Fruit fly (Drosophila melanogaster) whole organism, embryonic: Measurements from ENCODE around the gene CG4658.

Experiments
- Atf3 ChIP-seq: fragments of 200-800 bp; sonication (Bioruptor generic); optimal IDR thresholded peaks from 3 replicates; lab custom pipeline; 2016; ENCODE audit warnings: missing biosample characterization, missing genetic modification characterization
- CG10147 ChIP-seq: fragments of 200-800 bp; sonication (Bioruptor generic); optimal IDR thresholded peaks from 2 replicates; lab custom pipeline; 2019; ENCODE audit warnings: missing biosample characterization, mild to moderate bottlenecking, missing genetic modification characterization, moderate library complexity
- CG10209 ChIP-seq: fragments of 200-800 bp; sonication (Bioruptor generic); optimal IDR thresholded peaks from 3 replicates; lab custom pipeline; 2017; ENCODE audit warnings: missing biosample characterization, mild to moderate bottlenecking, missing genetic modification characterization, missing genetic modification reagents
- CG11093 ChIP-seq: fragments of 200-800 bp; sonication (Bioruptor generic); IDR thresholded peaks from 3 replicates; pipeline ENCODE4 v1.3.6; 2022; ENCODE audit warnings: missing biosample characterization, missing genetic modification characterization
- CG11695 ChIP-seq: fragments of 200-800 bp; sonication (Bioruptor generic); IDR thresholded peaks from 3 replicates; pipeline ENCODE4 v1.3.6; 2022; ENCODE audit warnings: missing biosample characterization, missing genetic modification characterization
- CG13424 ChIP-seq: fragments of 200-800 bp; sonication (Bioruptor generic); optimal IDR thresholded peaks from 2 replicates; lab custom pipeline; 2019; ENCODE audit warnings: missing biosample characterization, mild to moderate bottlenecking, missing genetic modification characterization, moderate library complexity
- CG15011 ChIP-seq: fragments of 200-800 bp; sonication (Bioruptor generic); optimal IDR thresholded peaks from 3 replicates; lab custom pipeline; 2018; ENCODE audit warnings: missing biosample characterization, mild to moderate bottlenecking, missing genetic modification characterization
- CG16779 ChIP-seq: fragments of 200-800 bp; sonication (Bioruptor generic); IDR thresholded peaks from 2 replicates; pipeline ENCODE4 v1.3.6; 2022; ENCODE audit warnings: missing biosample characterization, missing genetic modification characterization
- CG17328 ChIP-seq: fragments of 200-800 bp; sonication (Bioruptor generic); IDR thresholded peaks from 2 replicates; pipeline ENCODE4 v1.3.6; 2022; ENCODE audit warnings: missing biosample characterization, missing genetic modification characterization
- CG18262 ChIP-seq: fragments of 200-800 bp; optimal IDR thresholded peaks from 3 replicates; lab custom pipeline; 2019; ENCODE audit warnings: missing biosample characterization, mild to moderate bottlenecking, missing genetic modification characterization, moderate library complexity
- CG18599 ChIP-seq: fragments of 200-800 bp; sonication (Bioruptor generic); optimal IDR thresholded peaks from 3 replicates; lab custom pipeline; 2017; ENCODE audit warnings: missing biosample characterization, missing genetic modification characterization, mild to moderate bottlenecking, moderate library complexity, missing genetic modification reagents
- CG31388 ChIP-seq: fragments of 200-800 bp; sonication (Bioruptor generic); optimal IDR thresholded peaks from 2 replicates; lab custom pipeline; 2016; ENCODE audit warnings: missing biosample characterization, missing genetic modification characterization
- CG4360 ChIP-seq: fragments of 200-800 bp; sonication (Bioruptor generic); IDR thresholded peaks from 2 replicates; pipeline ENCODE4 v1.3.6; 2022; ENCODE audit warnings: missing biosample characterization, missing genetic modification characterization
- CG4404 ChIP-seq: fragments of 200-800 bp; sonication (Bioruptor generic); IDR thresholded peaks from 2 replicates; pipeline ENCODE4 v1.3.6; 2022; ENCODE audit warnings: missing biosample characterization, missing genetic modification characterization
- CG8478 ChIP-seq: fragments of >200 bp; optimal IDR thresholded peaks from 2 replicates; lab custom pipeline; 2018
- CG8944 ChIP-seq: fragments of 200-800 bp; sonication (Bioruptor generic); optimal IDR thresholded peaks from 3 replicates; lab custom pipeline; 2016; ENCODE audit warnings: missing biosample characterization, missing genetic modification characterization
- D19B ChIP-seq: fragments of 200-800 bp; sonication (Bioruptor generic); optimal IDR thresholded peaks from 2 replicates; lab custom pipeline; 2017; ENCODE audit warnings: missing biosample characterization, mild to moderate bottlenecking, missing genetic modification characterization
- Dbx ChIP-seq: fragments of 200-800 bp; sonication (Bioruptor generic); IDR thresholded peaks from 3 replicates; pipeline ENCODE4 v1.3.6; 2022; ENCODE audit warnings: missing biosample characterization, missing genetic modification characterization
- Fer1 ChIP-seq: fragments of 200-800 bp; sonication (Bioruptor generic); optimal IDR thresholded peaks from 2 replicates; lab custom pipeline; 2017; ENCODE audit warnings: missing biosample characterization, mild to moderate bottlenecking, missing genetic modification characterization
- HHEX ChIP-seq: fragments of 200-800 bp; sonication (Bioruptor generic); optimal IDR thresholded peaks from 3 replicates; lab custom pipeline; 2017; ENCODE audit warnings: missing biosample characterization, mild to moderate bottlenecking, missing genetic modification characterization, missing genetic modification reagents
- Nf-YA ChIP-seq: fragments of 200-800 bp; sonication (Bioruptor generic); IDR thresholded peaks from 2 replicates; pipeline ENCODE4 v1.3.6; 2022; ENCODE audit warnings: missing biosample characterization, missing genetic modification characterization
- Oaz ChIP-seq: fragments of 200-800 bp; sonication (Bioruptor generic); IDR thresholded peaks from 2 replicates; pipeline ENCODE4 v1.3.6; 2022; ENCODE audit warnings: missing biosample characterization, missing genetic modification characterization
- Rfx ChIP-seq: fragments of 200-800 bp; sonication (Bioruptor generic); IDR thresholded peaks from 2 replicates; pipeline ENCODE4 v1.3.6; 2022; ENCODE audit warnings: missing biosample characterization, missing genetic modification characterization
- YL-1 ChIP-seq: fragments of 200-800 bp; sonication (Bioruptor generic); optimal IDR thresholded peaks from 3 replicates; lab custom pipeline; 2017; ENCODE audit warnings: missing biosample characterization, mild to moderate bottlenecking, missing genetic modification characterization
- ac ChIP-seq: fragments of 200-800 bp; sonication (Bioruptor generic); optimal IDR thresholded peaks from 3 replicates; lab custom pipeline; 2017; ENCODE audit warnings: missing biosample characterization, mild to moderate bottlenecking, missing genetic modification characterization
- aop ChIP-seq: fragments of 200-800 bp; sonication (Bioruptor generic); IDR thresholded peaks from 2 replicates; pipeline ENCODE4 v1.3.6; 2022; ENCODE audit warnings: missing biosample characterization, missing genetic modification characterization
- cas ChIP-seq: fragments of 200-800 bp; sonication (Bioruptor generic); IDR thresholded peaks from 2 replicates; pipeline ENCODE4 v1.3.6; 2022; ENCODE audit warnings: missing biosample characterization, missing genetic modification characterization
- crc ChIP-seq: fragments of 200-800 bp; sonication (Bioruptor generic); optimal IDR thresholded peaks from 2 replicates; lab custom pipeline; 2016; ENCODE audit warnings: missing biosample characterization, missing genetic modification characterization
- crol ChIP-seq: fragments of 200-800 bp; sonication (Bioruptor generic); IDR thresholded peaks from 2 replicates; pipeline ENCODE4 v1.3.6; 2022; ENCODE audit warnings: missing biosample characterization, missing genetic modification characterization
- danr ChIP-seq: fragments of 200-800 bp; sonication (Bioruptor generic); IDR thresholded peaks from 2 replicates; pipeline ENCODE4 v1.3.6; 2022; ENCODE audit warnings: missing biosample characterization, missing genetic modification characterization
- dati ChIP-seq: fragments of 200-800 bp; sonication (Bioruptor generic); IDR thresholded peaks from 2 replicates; pipeline ENCODE4 v1.3.6; 2022; ENCODE audit warnings: missing biosample characterization, missing genetic modification characterization
- dmrt99B ChIP-seq: fragments of 200-800 bp; sonication (Bioruptor generic); optimal IDR thresholded peaks from 2 replicates; lab custom pipeline; 2018; ENCODE audit warnings: missing biosample characterization, mild to moderate bottlenecking, missing genetic modification characterization, moderate library complexity
- dpn ChIP-seq, 2 experiments: fragments of 200-800 bp; sonication (Bioruptor generic); optimal IDR thresholded peaks; 3 replicates each; lab custom pipeline; 2016; ENCODE audit warnings: missing biosample characterization in 2 of 2, missing genetic modification characterization in 2 of 2
- ewg ChIP-seq: fragments of 200-800 bp; sonication (Bioruptor generic); optimal IDR thresholded peaks from 3 replicates; lab custom pipeline; 2017; ENCODE audit warnings: mild to moderate bottlenecking, missing biosample characterization, missing genetic modification reagents, missing genetic modification characterization
- ftz-f1 ChIP-seq: fragments of 200-800 bp; sonication (Bioruptor generic); optimal IDR thresholded peaks from 2 replicates; lab custom pipeline; 2016; ENCODE audit warnings: missing biosample characterization, missing genetic modification characterization
- hbn ChIP-seq: fragments of 200-800 bp; sonication (Bioruptor generic); IDR thresholded peaks from 2 replicates; pipeline ENCODE4 v1.3.6; 2022; ENCODE audit warnings: missing biosample characterization, missing genetic modification characterization; ENCODE audit not compliant: partially characterized antibody
- jumu ChIP-seq: fragments of 200-800 bp; sonication (Bioruptor generic); optimal IDR thresholded peaks from 3 replicates; lab custom pipeline; 2016; ENCODE audit warnings: missing biosample characterization, missing genetic modification characterization
- kni ChIP-seq: fragments of 200-800 bp; sonication (Bioruptor generic); optimal IDR thresholded peaks from 3 replicates; lab custom pipeline; 2017; ENCODE audit warnings: mild to moderate bottlenecking, missing biosample characterization, missing genetic modification reagents, missing genetic modification characterization
- lmd ChIP-seq: fragments of 200-800 bp; sonication (Bioruptor generic); IDR thresholded peaks from 2 replicates; pipeline ENCODE4 v1.3.6; 2022; ENCODE audit warnings: missing biosample characterization, missing genetic modification characterization
- pfk ChIP-seq: fragments of 200-800 bp; sonication (Bioruptor generic); optimal IDR thresholded peaks from 2 replicates; lab custom pipeline; 2018; ENCODE audit warnings: missing biosample characterization, mild to moderate bottlenecking, missing genetic modification characterization, moderate library complexity
- schlank ChIP-seq: fragments of 200-800 bp; sonication (Bioruptor generic); optimal IDR thresholded peaks from 2 replicates; lab custom pipeline; 2018; ENCODE audit warnings: missing biosample characterization, mild to moderate bottlenecking, missing genetic modification characterization
- sens-2 ChIP-seq: fragments of 200-800 bp; sonication (Bioruptor generic); IDR thresholded peaks from 2 replicates; pipeline ENCODE4 v1.3.6; 2022; ENCODE audit warnings: missing biosample characterization, missing genetic modification characterization
- slbo ChIP-seq: fragments of 200-800 bp; sonication (Bioruptor generic); IDR thresholded peaks from 2 replicates; pipeline ENCODE4 v1.3.6; 2022; ENCODE audit warnings: missing biosample characterization, missing genetic modification characterization
- sug ChIP-seq: fragments of 200-800 bp; optimal IDR thresholded peaks from 2 replicates; lab custom pipeline; 2019; ENCODE audit warnings: missing biosample characterization, mild to moderate bottlenecking, missing genetic modification characterization, moderate library complexity
- twi ChIP-seq: fragments of 200-800 bp; optimal IDR thresholded peaks from 2 replicates; lab custom pipeline; 2019; ENCODE audit warnings: missing biosample characterization, mild to moderate bottlenecking, missing genetic modification characterization, moderate library complexity
- wdn ChIP-seq: fragments of 200-800 bp; sonication (Bioruptor generic); IDR thresholded peaks from 2 replicates; pipeline ENCODE4 v1.3.6; 2022; ENCODE audit warnings: missing biosample characterization, missing genetic modification characterization
- z ChIP-seq: fragments of 200-800 bp; sonication (Bioruptor generic); IDR thresholded peaks from 3 replicates; pipeline ENCODE4 v1.3.6; 2022; ENCODE audit warnings: missing biosample characterization, missing genetic modification characterization

CG4658 gene

dm6 chr2L:9986402-9987350 lies 29.7 kb downstream of the CG4658 start (continued):
- no peak for TF ChIP-seq CG16779 (GFP tag; lab: Robert Waterston, UW)
- peak; percentile 20 to 56 for TF ChIP-seq dpn (GFP tag; optimal IDR thresholded peaks at IDR 0.05; lab: Kevin White, UChicago)
- TF ChIP-seq lmd (GFP tag; lab: Robert Waterston, UW), result peak; percentile 65
- TF ChIP-seq HHEX (GFP tag; lab: Kevin White, UChicago), result peak; percentile 13
- TF ChIP-seq kni, result no peak
- 0 out of 2 replicates have a peak, but pooled peaks have one; percentile 21 for TF ChIP-seq danr (GFP tag; lab: Robert Waterston, UW)
- TF ChIP-seq CG10209 (GFP tag; lab: Kevin White, UChicago), result peak; percentile 12
- TF ChIP-seq wdn, result no peak
- no peak for TF ChIP-seq YL-1 (GFP tag; lab: Kevin White, UChicago)
- peak; percentile 34 for TF ChIP-seq CG13424 (tag; lab: Kevin White, UChicago)
- TF ChIP-seq dmrt99B (tag; lab: Kevin White, UChicago), result peak; percentile 71
- peak; percentile 36; the same call in 1 of the 2 replicates for TF ChIP-seq slbo
- peak; percentile 36; the same call in 1 of the 2 replicates for TF ChIP-seq CG4404 (GFP tag; lab: Robert Waterston, UW)
- no peak for TF ChIP-seq sug (tag; lab: Kevin White, UChicago)
- TF ChIP-seq Dbx (GFP tag; lab: Robert Waterston, UW), result no peak
- no peak for TF ChIP-seq CG8478 (lab: Kevin White, UChicago)

DNA sequence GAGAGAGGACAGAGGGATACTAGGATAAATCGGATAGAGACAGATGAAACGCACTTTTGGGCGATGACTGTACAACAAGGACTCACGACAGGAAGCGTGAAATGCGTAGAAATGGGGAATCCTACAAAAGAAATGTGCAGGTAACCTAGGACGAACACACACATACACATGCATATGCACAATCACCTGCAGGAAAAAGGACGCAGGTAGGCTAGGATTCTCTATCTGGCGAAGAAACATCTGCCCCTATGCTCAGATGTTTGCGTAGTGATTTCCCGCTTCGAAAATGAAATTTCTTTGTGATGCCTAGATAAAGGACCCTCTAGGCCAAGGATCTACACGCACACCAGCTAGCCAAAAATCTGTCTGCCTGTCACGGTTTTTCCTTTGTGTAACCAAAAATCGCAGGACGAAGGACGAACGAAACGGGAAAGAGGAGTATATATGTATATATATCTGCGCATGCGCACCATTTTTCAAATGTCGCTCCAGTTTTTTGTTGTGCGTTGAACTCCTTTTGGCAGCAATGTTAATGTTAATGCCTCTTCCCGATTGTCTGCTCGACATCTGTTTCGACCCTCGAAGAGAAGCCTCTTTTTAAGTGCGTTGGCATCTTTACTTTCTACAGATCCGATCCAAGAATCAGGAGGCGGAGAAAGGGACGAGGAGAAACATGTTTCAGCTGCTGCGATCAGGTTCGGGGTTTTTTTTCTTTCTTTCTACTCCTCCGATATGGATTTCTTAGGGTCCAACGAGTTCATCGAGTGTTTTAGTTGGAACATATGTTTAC lies 31.5 kb downstream of the CG4658 start:
- no peak for TF ChIP-seq sens-2 (GFP tag; lab: Robert Waterston, UW)
- no peak for TF ChIP-seq Fer1
- no peak for TF ChIP-seq CG11093 (GFP tag; lab: Robert Waterston, UW)
- TF ChIP-seq twi, result peak; percentile 98
- no peak for TF ChIP-seq crc (GFP tag; lab: Kevin White, UChicago)
- no peak for TF ChIP-seq CG8944 (GFP tag; lab: Kevin White, UChicago)
- 0 out of 2 replicates have a peak, but pooled peaks have one; percentile 45 for TF ChIP-seq aop
- no peak for TF ChIP-seq CG31388
- no peak for TF ChIP-seq ewg (GFP tag; lab: Kevin White, UChicago)
- no peak for TF ChIP-seq ftz-f1
- TF ChIP-seq hbn (GFP tag; lab: Robert Waterston, UW), result no peak
- TF ChIP-seq CG10147 (GFP tag; lab: Kevin White, UChicago), result no peak
- TF ChIP-seq jumu (GFP tag; lab: Kevin White, UChicago), result no peak
- peak; percentile 57; the same call in 1 of the 2 replicates for TF ChIP-seq crol (GFP tag; lab: Robert Waterston, UW)
- TF ChIP-seq Atf3, result no peak
- no peak for TF ChIP-seq Oaz (GFP tag; lab: Robert Waterston, UW)
- no peak for TF ChIP-seq pfk (GFP tag; lab: Kevin White, UChicago)
- TF ChIP-seq CG18599 (GFP tag; lab: Kevin White, UChicago), result no peak
- no peak for TF ChIP-seq D19B (GFP tag; lab: Kevin White, UChicago)
- no peak for TF ChIP-seq Nf-YA
- TF ChIP-seq cas, result no peak
- TF ChIP-seq CG4360, result peak; percentile 27; the same call in 1 of the 2 replicates
- peak; percentile 82 for TF ChIP-seq kni
- TF ChIP-seq z (GFP tag; lab: Robert Waterston, UW), result no peak
- TF ChIP-seq CG11695, result no peak
- no peak for TF ChIP-seq CG15011 (GFP tag; lab: Kevin White, UChicago)
- TF ChIP-seq schlank (tag; lab: Kevin White, UChicago), result no peak
- no peak for TF ChIP-seq dati (GFP tag; lab: Robert Waterston, UW)
- no peak for TF ChIP-seq CG17328 (GFP tag; lab: Robert Waterston, UW)
- TF ChIP-seq CG18262, result no peak
- TF ChIP-seq Rfx, result no peak
- peak; percentile 80 for TF ChIP-seq ac
